Fruit fly (Drosophila melanogaster): ENCODE data around the gene CG15535.

The CG15535 gene

DNA sequence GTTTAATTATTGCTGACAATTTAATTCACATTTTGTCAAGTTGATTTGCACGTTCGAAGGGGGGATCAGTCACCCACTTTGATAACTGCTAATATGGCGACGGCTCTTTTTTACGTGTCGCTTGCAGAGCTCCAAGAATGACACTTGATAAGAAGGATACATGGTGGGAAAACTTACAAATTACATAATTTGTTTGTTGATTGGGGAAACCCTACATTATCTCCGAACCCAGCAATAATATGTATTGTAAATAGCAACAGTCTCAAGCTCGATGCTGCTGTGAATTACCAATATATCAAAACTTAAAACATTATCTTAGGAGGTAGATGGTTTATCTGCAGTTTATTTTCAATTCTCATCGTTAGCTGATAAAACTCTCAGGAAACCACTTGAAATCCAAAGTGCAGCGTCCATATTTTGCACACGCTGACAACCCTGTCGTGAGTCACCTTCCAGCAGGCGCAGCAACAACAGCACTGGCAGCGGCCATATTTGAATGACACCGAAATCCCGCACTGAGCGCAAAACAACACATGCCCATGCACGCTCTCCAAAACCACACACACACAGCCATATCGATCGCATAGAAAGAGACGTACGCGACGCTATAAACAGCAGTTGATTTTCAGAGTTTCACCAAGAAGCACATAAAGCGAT lies 35.4 kb downstream of the CG15535 start (continued):
- peak; percentile 85 for TF ChIP-seq fkh (GFP tag; optimal IDR thresholded peaks at IDR 0.05)
- TF ChIP-seq CG6276 (GFP tag; optimal IDR thresholded peaks at IDR 0.05), result peak; percentile 97
- peak; percentile 97 for TF ChIP-seq acj6 (GFP tag; optimal IDR thresholded peaks at IDR 0.05)
- peak; percentile 97 for TF ChIP-seq CG4318 (GFP tag; optimal IDR thresholded peaks at IDR 0.05)
- peak; percentile 98 for TF ChIP-seq lz (GFP tag; optimal IDR thresholded peaks at IDR 0.05)
- peak; percentile 98 for TF ChIP-seq fd59A (GFP tag; optimal IDR thresholded peaks at IDR 0.05)
- TF ChIP-seq net (GFP tag; optimal IDR thresholded peaks at IDR 0.05), result peak; percentile 98
- peak; percentile 95 for TF ChIP-seq achi (GFP tag; optimal IDR thresholded peaks at IDR 0.05)
- TF ChIP-seq Met (GFP tag; optimal IDR thresholded peaks at IDR 0.05), result peak; percentile 96
- peak; percentile 90 for TF ChIP-seq eg (GFP tag; IDR thresholded peaks at IDR 0.05)
- TF ChIP-seq OdsH (GFP tag; optimal IDR thresholded peaks at IDR 0.05), result peak; percentile 96
- peak; percentile 97 for TF ChIP-seq CG10631 (GFP tag; optimal IDR thresholded peaks at IDR 0.05)
- peak; percentile 92 for TF ChIP-seq CG8119 (GFP tag; IDR thresholded peaks at IDR 0.05)
- peak; percentile 93 for TF ChIP-seq Lpt (GFP tag; optimal IDR thresholded peaks at IDR 0.05)
- peak; percentile 84 for TF ChIP-seq Gug (GFP tag; IDR thresholded peaks at IDR 0.05)
- peak; percentile 98 for TF ChIP-seq Sox15 (GFP tag; optimal IDR thresholded peaks at IDR 0.05)
- peak; percentile 95 for TF ChIP-seq CG11902 (GFP tag; optimal IDR thresholded peaks at IDR 0.05)
- peak; percentile 90 for TF ChIP-seq CG1621 (tag; optimal IDR thresholded peaks at IDR 0.05)
- peak; percentile 89 for TF ChIP-seq CG6163 (GFP tag; IDR thresholded peaks at IDR 0.05)
- TF ChIP-seq CG6854 (GFP tag; optimal IDR thresholded peaks at IDR 0.05), result peak; percentile 93
- TF ChIP-seq Eip93F (GFP tag; optimal IDR thresholded peaks at IDR 0.05), result peak; percentile 85
- peak; percentile 89 for TF ChIP-seq CG9139 (GFP tag; optimal IDR thresholded peaks at IDR 0.05)
- TF ChIP-seq ss (GFP tag; optimal IDR thresholded peaks at IDR 0.05), result peak; percentile 95 to 98
- peak; percentile 98 for TF ChIP-seq Eip75B (GFP tag; optimal IDR thresholded peaks at IDR 0.05)
- TF ChIP-seq vri (GFP tag; optimal IDR thresholded peaks at IDR 0.05), result peak; percentile 89
- TF ChIP-seq esn (GFP tag; optimal IDR thresholded peaks at IDR 0.05), result peak; percentile 99
- peak; percentile 96 for TF ChIP-seq Sox14 (GFP tag; optimal IDR thresholded peaks at IDR 0.05)
- peak; percentile 97 for TF ChIP-seq CG8319 (GFP tag; optimal IDR thresholded peaks at IDR 0.05)
- TF ChIP-seq topi (GFP tag; optimal IDR thresholded peaks at IDR 0.05), result peak; percentile 98
- TF ChIP-seq Hr38 (GFP tag; optimal IDR thresholded peaks at IDR 0.05), result peak; percentile 46

DNA sequence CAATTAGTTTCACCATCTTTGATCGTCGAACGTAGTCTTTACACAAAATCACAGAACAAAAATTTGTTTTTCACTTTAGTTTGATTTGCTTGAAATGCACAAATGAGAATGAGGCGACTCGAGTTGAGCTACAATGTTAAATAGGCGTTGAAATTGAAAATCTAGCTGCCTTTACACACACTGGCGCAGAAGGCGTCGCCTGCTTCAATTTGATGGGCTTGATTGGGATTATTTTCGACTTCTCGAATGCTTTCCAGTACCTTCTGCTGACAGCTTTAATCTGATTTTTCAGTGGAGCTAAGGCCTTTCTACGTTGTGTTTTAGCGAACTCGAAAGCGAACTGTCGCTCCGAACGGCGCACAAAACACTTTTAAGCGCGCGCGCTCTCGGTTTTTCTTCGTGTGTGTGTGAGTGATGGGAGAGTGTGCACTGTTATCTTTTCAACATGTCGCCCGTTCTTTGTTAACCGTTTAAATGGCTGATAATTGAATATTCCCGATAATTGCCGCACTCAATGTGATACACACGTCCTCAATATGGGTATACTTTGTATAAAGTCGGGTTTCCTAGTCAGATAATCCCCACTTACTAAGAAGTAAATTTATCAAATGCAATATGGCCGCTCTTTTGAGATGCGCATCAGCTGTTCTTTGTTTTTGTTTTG lies 36.1 kb downstream of the CG15535 start, which contains the start of the genes Fer2LCH and Fer1HCH:
Fer2LCH (plus strand) TSS at position 290 of the 664 bp plus-strand sequence.
Fer1HCH (minus strand) TSS at position 664 of the 664 bp plus-strand sequence.
- TF ChIP-seq cyc (GFP tag; optimal IDR thresholded peaks at IDR 0.05) (no peak), topi (GFP tag; optimal IDR thresholded peaks at IDR 0.05) (no peak), CG8632 (GFP tag; optimal IDR thresholded peaks at IDR 0.05) (no peak), CG6854 (GFP tag; optimal IDR thresholded peaks at IDR 0.05) (no peak), svp (GFP tag) (no peak), Blimp-1 (GFP tag; optimal IDR thresholded peaks at IDR 0.05) (no peak), Sox14 (GFP tag; optimal IDR thresholded peaks at IDR 0.05) (no peak), Gug (GFP tag; IDR thresholded peaks at IDR 0.05) (no peak), CG8319 (GFP tag; optimal IDR thresholded peaks at IDR 0.05) (no peak), Eip93F (GFP tag; optimal IDR thresholded peaks at IDR 0.05) (no peak), CG32006 (GFP tag; optimal IDR thresholded peaks at IDR 0.05) (no peak), ss (GFP tag; optimal IDR thresholded peaks at IDR 0.05) (no peak), Sox15 (GFP tag; optimal IDR thresholded peaks at IDR 0.05) (no peak), Eip75B (GFP tag; optimal IDR thresholded peaks at IDR 0.05) (no peak), Ets96B (tag; optimal IDR thresholded peaks at IDR 0.05) (no peak)
